Fruit fly (Drosophila melanogaster) whole organism, pupa: ENCODE results near the gene nudC.

Experiments
- CG13204 ChIP-seq: fragments of 200-800 bp; sonication (Bioruptor generic); optimal IDR thresholded peaks from 2 replicates; lab custom pipeline; 2018; ENCODE audit warnings: missing biosample characterization, mild to moderate bottlenecking, missing genetic modification characterization, moderate library complexity
- CG32121 ChIP-seq: fragments of 200-800 bp; sonication (Bioruptor generic); IDR thresholded peaks from 2 replicates; pipeline ENCODE4 v1.3.6; 2022; ENCODE audit warnings: missing biosample characterization, missing genetic modification characterization
- CG4496 ChIP-seq: fragments of 200-800 bp; sonication (Bioruptor generic); IDR thresholded peaks from 3 replicates; pipeline ENCODE4 v1.3.6; 2022; ENCODE audit warnings: missing biosample characterization, missing genetic modification characterization
- Ets98B ChIP-seq: fragments of 200-800 bp; sonication (Bioruptor generic); IDR thresholded peaks from 2 replicates; pipeline ENCODE4 v1.3.6; 2022; ENCODE audit warnings: missing biosample characterization, missing genetic modification characterization
- fd96Ca ChIP-seq: fragments of 200-800 bp; sonication (Bioruptor generic); IDR thresholded peaks from 3 replicates; pipeline ENCODE4 v1.3.6; 2022; ENCODE audit warnings: missing biosample characterization, missing genetic modification characterization

dm6 chr3L:16867190-16867589 lies 62.4 kb downstream of the nudC start:
- TF ChIP-seq CG13204 (GFP tag; lab: Kevin White, UChicago) (no peak), fd96Ca (no peak), Ets98B (GFP tag; lab: Robert Waterston, UW) (no peak), CG32121 (GFP tag; lab: Robert Waterston, UW) (no peak), CG4496 (no peak)
